Fruit fly (Drosophila melanogaster): Measurements from ENCODE around the gene brk.

Gene brk

DNA sequence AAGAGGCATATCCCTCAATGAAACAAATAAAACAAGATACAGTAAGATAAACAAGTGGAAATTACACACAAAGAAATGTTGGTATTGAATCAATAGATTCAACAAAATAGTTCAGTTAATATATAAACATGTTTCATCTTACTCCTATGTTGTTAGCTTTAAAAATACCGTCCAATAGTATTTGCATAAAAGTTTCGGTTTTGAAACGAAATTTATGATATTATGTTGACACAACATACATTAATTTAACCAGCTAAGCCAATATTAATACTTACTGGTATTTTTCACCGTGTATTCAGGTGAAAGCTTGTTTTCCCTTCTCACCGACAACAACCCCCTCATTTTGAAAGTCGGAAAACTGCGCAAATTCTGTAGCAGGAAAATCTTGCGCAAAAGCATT lies 30.8 kb downstream of the brk start (continued):
- TF ChIP-seq CG10979 (tag; optimal IDR thresholded peaks at IDR 0.05) (peak; percentile 63), grn (GFP tag; optimal IDR thresholded peaks at IDR 0.05) (peak; percentile 47), gro (GFP tag; optimal IDR thresholded peaks at IDR 0.05) (peak; percentile 46), psq (GFP tag; optimal IDR thresholded peaks at IDR 0.05) (no peak), CG2678 (tag; optimal IDR thresholded peaks at IDR 0.05) (peak; percentile 83), Trl (optimal IDR thresholded peaks at IDR 0.05) (no peak), Trl (GFP tag; optimal IDR thresholded peaks at IDR 0.05) (peak; percentile 69), C15 (GFP tag; IDR thresholded peaks at IDR 0.05) (no peak), klu (GFP tag; IDR thresholded peaks at IDR 0.05) (peak; percentile 36; the same call in 1 of the 2 replicates), CG11723 (GFP tag; optimal IDR thresholded peaks at IDR 0.05) (peak; percentile 37), slou (GFP tag; optimal IDR thresholded peaks at IDR 0.05) (peak; percentile 41), mirr (GFP tag; optimal IDR thresholded peaks at IDR 0.05) (no peak), chn (GFP tag; optimal IDR thresholded peaks at IDR 0.05) (no peak), tna (GFP tag; IDR thresholded peaks at IDR 0.05; ENCODE audit: partially characterized antibody) (no peak), trem (tag; optimal IDR thresholded peaks at IDR 0.05) (peak; percentile 23), HLH3B (GFP tag; IDR thresholded peaks at IDR 0.05) (peak; percentile 58; the same call in 1 of the 2 replicates), yki (optimal IDR thresholded peaks at IDR 0.05) (no peak), ERR (GFP tag; optimal IDR thresholded peaks at IDR 0.05) (no peak), Fer1 (GFP tag; optimal IDR thresholded peaks at IDR 0.05) (peak; percentile 76), dpn (GFP tag; optimal IDR thresholded peaks at IDR 0.05) (peak; percentile 49 to 56), Optix (GFP tag; IDR thresholded peaks at IDR 0.05) (no peak), disco-r (GFP tag; optimal IDR thresholded peaks at IDR 0.05) (peak; percentile 62), ttk (GFP tag; IDR thresholded peaks at IDR 0.05) (no peak; the same call in 1 of the 2 replicates), zfh2 (GFP tag; optimal IDR thresholded peaks at IDR 0.05) (peak; percentile 8), CG9215 (GFP tag; IDR thresholded peaks at IDR 0.05) (peak; percentile 22; the same call in 1 of the 2 replicates), CG14441 (GFP tag; IDR thresholded peaks at IDR 0.05) (peak; percentile 45; the same call in 1 of the 2 replicates), vfl (GFP tag; optimal IDR thresholded peaks at IDR 0.05) (peak; percentile 17), Taf1 (GFP tag; IDR thresholded peaks at IDR 0.05) (0 out of 2 replicates have a peak, but pooled peaks have one; percentile 13), caup (GFP tag; optimal IDR thresholded peaks at IDR 0.05; ENCODE audit: severe bottlenecking) (peak; percentile 74), CG12769 (tag; optimal IDR thresholded peaks at IDR 0.05) (peak; percentile 76), HHEX (GFP tag; optimal IDR thresholded peaks at IDR 0.05) (peak; percentile 76), phol (tag; optimal IDR thresholded peaks at IDR 0.05) (peak; percentile 64), her (GFP tag; optimal IDR thresholded peaks at IDR 0.05) (peak; percentile 29), CG17359 (tag; optimal IDR thresholded peaks at IDR 0.05) (peak; percentile 78), CG2199 (GFP tag; IDR thresholded peaks at IDR 0.05) (no peak), Max (GFP tag; optimal IDR thresholded peaks at IDR 0.05) (peak; percentile 17), Gsc (GFP tag; IDR thresholded peaks at IDR 0.05) (no peak), Hr51 (GFP tag; optimal IDR thresholded peaks at IDR 0.05) (peak; percentile 33 to 78), pzg (GFP tag; optimal IDR thresholded peaks at IDR 0.05) (no peak), Mad (GFP tag; optimal IDR thresholded peaks at IDR 0.05) (peak; percentile 17), lbe (GFP tag; optimal IDR thresholded peaks at IDR 0.05) (no peak), Nf-YB (GFP tag; optimal IDR thresholded peaks at IDR 0.05) (peak; percentile 46), Deaf1 (tag; optimal IDR thresholded peaks at IDR 0.05) (peak; percentile 32), CG12659 (GFP tag; optimal IDR thresholded peaks at IDR 0.05) (peak; percentile 69), CG17385 (GFP tag; optimal IDR thresholded peaks at IDR 0.05) (peak; percentile 69), jumu (GFP tag; optimal IDR thresholded peaks at IDR 0.05) (peak; percentile 35), ab (GFP tag; optimal IDR thresholded peaks at IDR 0.05) (no peak), CG8359 (GFP tag; optimal IDR thresholded peaks at IDR 0.05; ENCODE audit: borderline replicate concordance) (peak; percentile 19), pros (GFP tag; optimal IDR thresholded peaks at IDR 0.05) (no peak), prd (optimal IDR thresholded peaks at IDR 0.05) (no peak), prd (GFP tag; IDR thresholded peaks at IDR 0.05) (peak; percentile 49; the same call in 2 of the 3 replicates), CG3163 (GFP tag; optimal IDR thresholded peaks at IDR 0.05) (no peak)
